Worm (Caenorhabditis elegans) whole organism, mixed stage, embryonic: ENCODE data around the gene ndub-6.

ENCODE experiments used
- snpc-4 ChIP-seq: fragments of 150-350 bp; optimal IDR thresholded peaks from 2 replicates; lab custom pipeline; 2014; ENCODE audit warnings: missing biosample characterization, missing genetic modification characterization
- unc-62 ChIP-seq: fragments of 150-350 bp; optimal IDR thresholded peaks from 2 replicates; lab custom pipeline; 2014; ENCODE audit warnings: missing biosample characterization, missing genetic modification reagents, missing genetic modification characterization

- no peak for TF ChIP-seq snpc-4 (tag; lab: Kevin White, UChicago)
- no peak for TF ChIP-seq unc-62 (GFP tag; lab: Kevin White, UChicago)
Measured at ce11 chrIV:11625482-11625881, 26.7 kb upstream of the ndub-6 start, which contains the start of gene lys-5.
